Fruit fly (Drosophila melanogaster): ENCODE results near the gene CG10347.

DNA sequence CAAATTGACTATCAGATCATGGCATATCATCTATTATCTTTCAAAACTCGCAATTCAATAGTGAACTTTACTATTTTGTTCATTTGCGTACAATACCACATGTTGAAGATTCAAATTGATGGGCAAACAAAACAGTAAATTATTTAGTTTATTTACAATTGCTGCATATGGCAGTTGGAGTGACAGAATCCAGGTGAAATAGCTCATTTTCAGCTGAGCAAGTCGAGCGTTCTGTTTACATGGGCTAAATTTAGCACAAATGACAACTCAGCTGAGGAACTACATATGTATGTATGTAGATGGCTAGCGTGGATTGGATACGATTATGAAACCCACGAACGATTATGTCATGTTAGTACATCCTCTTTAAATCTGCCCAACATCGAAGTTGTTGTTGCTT, 41.9 kb downstream of the CG10347 start:
- no peak for TF ChIP-seq CTCF (optimal IDR thresholded peaks at IDR 0.05)
- no peak for TF ChIP-seq CG8478 (optimal IDR thresholded peaks at IDR 0.05)
